Fruit fly (Drosophila melanogaster) whole organism, prepupa: Measurements from ENCODE around the gene CG31098.

Experiments used
- CG10631 ChIP-seq: fragments of 200-800 bp; sonication (Bioruptor generic); optimal IDR thresholded peaks from 2 replicates; lab custom pipeline; 2016; ENCODE audit warnings: missing biosample characterization, missing genetic modification characterization
- CG11902 ChIP-seq: fragments of 200-800 bp; sonication (Bioruptor generic); optimal IDR thresholded peaks from 3 replicates; lab custom pipeline; 2016; ENCODE audit warnings: missing biosample characterization, missing genetic modification characterization
- CG15336 ChIP-seq: fragments of 200-800 bp; sonication (Bioruptor generic); IDR thresholded peaks from 2 replicates; pipeline ENCODE4 v1.3.6; 2022; ENCODE audit warnings: missing biosample characterization, missing genetic modification characterization
- CG1621 ChIP-seq: fragments of 200-800 bp; sonication (Bioruptor generic); optimal IDR thresholded peaks from 3 replicates; lab custom pipeline; 2018; ENCODE audit warnings: missing biosample characterization, mild to moderate bottlenecking, missing genetic modification characterization
- CG31627 ChIP-seq: fragments of 200-800 bp; sonication (Bioruptor generic); optimal IDR thresholded peaks from 3 replicates; lab custom pipeline; 2016; ENCODE audit warnings: missing biosample characterization, missing genetic modification characterization
- CG34406 ChIP-seq: fragments of 200-800 bp; sonication (Bioruptor generic); optimal IDR thresholded peaks from 3 replicates; lab custom pipeline; 2016; ENCODE audit warnings: missing biosample characterization, missing genetic modification characterization
- CG6163 ChIP-seq: fragments of 200-800 bp; sonication (Bioruptor generic); IDR thresholded peaks from 3 replicates; pipeline ENCODE4 v1.3.6; 2022; ENCODE audit warnings: missing biosample characterization, missing genetic modification characterization
- CG6276 ChIP-seq: fragments of 200-800 bp; sonication (Bioruptor generic); optimal IDR thresholded peaks from 2 replicates; lab custom pipeline; 2017; ENCODE audit warnings: missing biosample characterization, mild to moderate bottlenecking, missing genetic modification characterization
- CG6792 ChIP-seq: fragments of 200-800 bp; sonication (Bioruptor generic); optimal IDR thresholded peaks from 3 replicates; lab custom pipeline; 2016; ENCODE audit warnings: missing biosample characterization, missing genetic modification characterization
- CG7368 ChIP-seq: fragments of 200-800 bp; sonication (Bioruptor generic); optimal IDR thresholded peaks from 3 replicates; lab custom pipeline; 2016; ENCODE audit warnings: missing biosample characterization, missing genetic modification characterization
- Eip78C ChIP-seq: fragments of 200-800 bp; sonication (Bioruptor generic); peaks from one replicate; lab custom pipeline; 2016; ENCODE audit warnings: missing biosample characterization, missing genetic modification characterization
- Ets21C ChIP-seq: fragments of 200-800 bp; sonication (Bioruptor generic); optimal IDR thresholded peaks from 3 replicates; lab custom pipeline; 2016; ENCODE audit warnings: missing biosample characterization, missing genetic modification characterization
- Hr39 ChIP-seq: fragments of 200-800 bp; sonication (Bioruptor generic); optimal IDR thresholded peaks from 2 replicates; lab custom pipeline; 2016; ENCODE audit warnings: missing biosample characterization, missing genetic modification characterization
- Lpt ChIP-seq: fragments of 200-800 bp; sonication (Bioruptor generic); optimal IDR thresholded peaks from 3 replicates; lab custom pipeline; 2016; ENCODE audit warnings: missing biosample characterization, missing genetic modification characterization
- Met ChIP-seq: fragments of 200-800 bp; sonication (Bioruptor generic); optimal IDR thresholded peaks from 3 replicates; lab custom pipeline; 2016; ENCODE audit warnings: missing biosample characterization, missing genetic modification characterization
- Sox15 ChIP-seq: fragments of 200-800 bp; sonication (Bioruptor generic); optimal IDR thresholded peaks from 3 replicates; lab custom pipeline; 2016; ENCODE audit warnings: missing biosample characterization, missing genetic modification characterization
- acj6 ChIP-seq: fragments of 200-800 bp; sonication (Bioruptor generic); optimal IDR thresholded peaks from 3 replicates; lab custom pipeline; 2016; ENCODE audit warnings: missing biosample characterization, missing genetic modification characterization
- cyc ChIP-seq: fragments of 200-800 bp; sonication (Bioruptor generic); optimal IDR thresholded peaks from 3 replicates; lab custom pipeline; 2016; ENCODE audit warnings: missing biosample characterization, missing genetic modification characterization
- dac ChIP-seq: fragments of 200-800 bp; sonication (Bioruptor generic); optimal IDR thresholded peaks from 2 replicates; lab custom pipeline; 2017; ENCODE audit warnings: missing biosample characterization, mild to moderate bottlenecking, missing genetic modification characterization
- dsx ChIP-seq: fragments of 200-800 bp; optimal IDR thresholded peaks from 3 replicates; lab custom pipeline; 2019; ENCODE audit warnings: missing biosample characterization, mild to moderate bottlenecking, missing genetic modification characterization, moderate library complexity; ENCODE audit not compliant: poor library complexity, severe bottlenecking
- fkh ChIP-seq: fragments of 200-800 bp; sonication (Bioruptor generic); optimal IDR thresholded peaks from 3 replicates; lab custom pipeline; 2017; ENCODE audit warnings: missing biosample characterization, mild to moderate bottlenecking, missing genetic modification characterization, moderate library complexity
- pdm3 ChIP-seq: fragments of 200-800 bp; sonication (Bioruptor generic); optimal IDR thresholded peaks from 3 replicates; lab custom pipeline; 2016; ENCODE audit warnings: missing biosample characterization, missing genetic modification characterization
- ss ChIP-seq, 2 experiments: fragments of 200-800 bp; sonication (Bioruptor generic); optimal IDR thresholded peaks; 2 replicates in 1 of 2; 3 replicates in 1 of 2; lab custom pipeline; 2017 to 2018; ENCODE audit warnings: mild to moderate bottlenecking in 2 of 2, missing biosample characterization in 2 of 2, missing genetic modification characterization in 2 of 2, moderate library complexity in 1 of 2
- svp ChIP-seq: fragments of 200-800 bp; sonication (Bioruptor generic); peaks from one replicate; lab custom pipeline; 2016; ENCODE audit warnings: missing biosample characterization, missing genetic modification characterization
- topi ChIP-seq: fragments of 200-800 bp; sonication (Bioruptor generic); optimal IDR thresholded peaks from 3 replicates; lab custom pipeline; 2016; ENCODE audit warnings: missing biosample characterization, missing genetic modification characterization
- vri ChIP-seq: fragments of 200-800 bp; sonication (Bioruptor generic); optimal IDR thresholded peaks from 3 replicates; lab custom pipeline; 2016; ENCODE audit warnings: missing biosample characterization, mild to moderate bottlenecking, missing genetic modification characterization

Gene CG31098

dm6 chr3R:25305822-25306544, 13.2 kb upstream of the CG31098 start:
- TF ChIP-seq CG6276 (GFP tag; lab: Kevin White, UChicago), result no peak
- peak; percentile 56 for TF ChIP-seq fkh (GFP tag; lab: Kevin White, UChicago)
- TF ChIP-seq vri (GFP tag; lab: Kevin White, UChicago), result peak; percentile 26
- no peak for TF ChIP-seq CG1621
- no peak for TF ChIP-seq Eip78C (GFP tag; lab: Kevin White, UChicago)
- no peak for TF ChIP-seq CG15336 (GFP tag; lab: Robert Waterston, UW)
- no peak for TF ChIP-seq Lpt

dm6 chr3R:25303857-25304440, 11.2 kb upstream of the CG31098 start, which contains the start of gene CG31436:
Gene CG31436 (plus strand): TSS chr3R:25304137.
- TF ChIP-seq dac (GFP tag; lab: Kevin White, UChicago) (no peak), CG7368 (GFP tag; lab: Kevin White, UChicago) (no peak), topi (no peak), svp (GFP tag; lab: Kevin White, UChicago) (peak; percentile 97), fkh (GFP tag; lab: Kevin White, UChicago) (peak; percentile 45)

dm6 chr3R:25302239-25302638, 9.5 kb upstream of the CG31098 start, which contains the start of gene CG31370:
Gene CG31370 (plus strand): TSS chr3R:25302464.
- TF ChIP-seq CG6163 (GFP tag; lab: Robert Waterston, UW) (no peak), ss (GFP tag; optimal IDR thresholded peaks at IDR 0.05; lab: Kevin White, UChicago) (no peak), CG11902 (GFP tag; lab: Kevin White, UChicago) (no peak), cyc (no peak)
- TF ChIP-seq, all 60 proteins: peak for 0

- no peak for TF ChIP-seq acj6 (GFP tag; lab: Kevin White, UChicago)
- TF ChIP-seq CG10631 (GFP tag; lab: Kevin White, UChicago), result no peak
- TF ChIP-seq CG34406 (GFP tag; lab: Kevin White, UChicago), result no peak
- TF ChIP-seq vri (GFP tag; lab: Kevin White, UChicago), result peak; percentile 3
- no peak for TF ChIP-seq fkh (GFP tag; lab: Kevin White, UChicago)
These were observed 7.8 kb upstream of the CG31098 start, which contains the start of gene CG13659 for dm6 chr3R:25300575-25300974. Gene CG13659 (plus strand): TSS chr3R:25300891.

- no peak for TF ChIP-seq CG11902 (GFP tag; lab: Kevin White, UChicago)
- TF ChIP-seq CG6792, result no peak
- no peak for TF ChIP-seq Met (GFP tag; lab: Kevin White, UChicago)
- TF ChIP-seq CG31627 (GFP tag; lab: Kevin White, UChicago), result no peak
These were observed 6.8 kb upstream of the CG31098 start, which contains the start of gene CG31288 for dm6 chr3R:25299507-25299964. Gene CG31288 (minus strand): TSS chr3R:25299557.

- TF ChIP-seq pdm3 (GFP tag; lab: Kevin White, UChicago), result no peak
- TF ChIP-seq dsx (GFP tag; lab: Kevin White, UChicago), result no peak
- TF ChIP-seq Hr39 (GFP tag; lab: Kevin White, UChicago), result no peak
- no peak for TF ChIP-seq Ets21C (GFP tag; lab: Kevin White, UChicago)
- no peak for TF ChIP-seq Sox15 (GFP tag; lab: Kevin White, UChicago)
- TF ChIP-seq, all 60 proteins: peak for 0
These were observed 4.9 kb upstream of the CG31098 start, which contains the start of gene CG31097 for dm6 chr3R:25297678-25298077. Gene CG31097 (minus strand): TSS chr3R:25297778.
